Worm (Caenorhabditis elegans) whole organism, L4/young adult: ENCODE measurements around the gene C53A5.2.

Experiments used
- W03F9.2 ChIP-seq: fragments of 150-350 bp; optimal IDR thresholded peaks from 2 replicates; lab custom pipeline; 2014; ENCODE audit warnings: missing biosample characterization, missing genetic modification characterization
- dao-5 ChIP-seq: sonication (generic microtip); optimal IDR thresholded peaks from 2 replicates; lab custom pipeline; 2016; ENCODE audit warnings: missing genotype, missing genetic modification characterization, moderate library complexity, missing compliant biosample characterization
- him-1 ChIP-seq: sonication (generic microtip); optimal IDR thresholded peaks from 2 replicates; lab custom pipeline; 2016; ENCODE audit warnings: missing genotype, missing genetic modification reagents, missing genetic modification characterization, missing compliant biosample characterization

C53A5.2 gene

ce11 chrV:14504774-14505173, 18.2 kb downstream of the C53A5.2 start:
- TF ChIP-seq him-1: no peak
- TF ChIP-seq W03F9.2: no peak
- TF ChIP-seq dao-5 (tag; lab: Kevin White, UChicago): no peak

ce11 chrV:14504120-14504519, 18.9 kb downstream of the C53A5.2 start:
- TF ChIP-seq W03F9.2: no peak
- TF ChIP-seq dao-5 (tag; lab: Kevin White, UChicago): no peak
- no peak for TF ChIP-seq him-1

ce11 chrV:14503065-14503464, 19.9 kb downstream of the C53A5.2 start:
- TF ChIP-seq dao-5 (tag; lab: Kevin White, UChicago) (no peak), him-1 (no peak), W03F9.2 (no peak)

ce11 chrV:14501136-14501535, 21.9 kb downstream of the C53A5.2 start, which contains the start of gene R02D5.24:
TSS of gene R02D5.24 (plus strand) at chrV:14501340.
- no peak for TF ChIP-seq W03F9.2
- TF ChIP-seq dao-5 (tag; lab: Kevin White, UChicago): no peak
- no peak for TF ChIP-seq him-1

- TF ChIP-seq him-1 (no peak), W03F9.2 (no peak), dao-5 (tag; lab: Kevin White, UChicago) (no peak)
These were observed 22.5 kb downstream of the C53A5.2 start for ce11 chrV:14500554-14500953.

ce11 chrV:14499074-14499864, 23.7 kb downstream of the C53A5.2 start:
- TF ChIP-seq dao-5 (tag; lab: Kevin White, UChicago): no peak

ce11 chrV:14498204-14498603, 24.8 kb downstream of the C53A5.2 start:
- TF ChIP-seq dao-5 (tag; lab: Kevin White, UChicago): no peak
- TF ChIP-seq him-1: no peak
- no peak for TF ChIP-seq W03F9.2

- TF ChIP-seq dao-5 (tag; lab: Kevin White, UChicago) (no peak), W03F9.2 (no peak), him-1 (no peak)
These were observed 26.6 kb downstream of the C53A5.2 start for ce11 chrV:14496446-14496845.

- TF ChIP-seq him-1 (no peak), W03F9.2 (no peak), dao-5 (tag; lab: Kevin White, UChicago) (no peak)
These were observed 27.5 kb downstream of the C53A5.2 start for ce11 chrV:14495493-14495892.

- TF ChIP-seq W03F9.2 (no peak), dao-5 (tag; lab: Kevin White, UChicago) (no peak), him-1 (no peak)
These were observed 29.3 kb downstream of the C53A5.2 start for ce11 chrV:14493665-14494064.

- TF ChIP-seq dao-5 (tag; lab: Kevin White, UChicago) (no peak), him-1 (no peak), W03F9.2 (no peak)
These were observed 31.9 kb downstream of the C53A5.2 start for ce11 chrV:14491097-14491496.

- TF ChIP-seq him-1: no peak
These were observed 38.4 kb downstream of the C53A5.2 start, which contains the start of gene R02D5.4 for ce11 chrV:14484582-14484981. TSS of gene R02D5.4 (minus strand) at chrV:14484682.

- no peak for TF ChIP-seq W03F9.2
- TF ChIP-seq him-1: no peak
- TF ChIP-seq dao-5 (tag; lab: Kevin White, UChicago): no peak
These were observed 40.2 kb downstream of the C53A5.2 start, which contains the start of gene R02D5.3 for ce11 chrV:14482728-14483210. TSS of gene R02D5.3 (plus strand) at chrV:14483160.

ce11 chrV:14481987-14482386, 41.0 kb downstream of the C53A5.2 start, which contains the start of gene R02D5.10:
TSS of gene R02D5.10 (plus strand) at chrV:14482287.
- TF ChIP-seq him-1 (no peak), dao-5 (tag; lab: Kevin White, UChicago) (no peak)

ce11 chrV:14481401-14481800, 41.6 kb downstream of the C53A5.2 start, which contains the start of gene R02D5.7:
TSS of gene R02D5.7 (minus strand) at chrV:14481501.
- TF ChIP-seq W03F9.2 (no peak), him-1 (no peak), dao-5 (tag; lab: Kevin White, UChicago) (no peak)
